Worm (Caenorhabditis elegans) whole organism, late embryonic: Measurements from ENCODE around the gene idpc-2.

Experiments
- C38D4.7 ChIP-seq: fragments of 200-800 bp; sonication (Bioruptor generic); optimal IDR thresholded peaks from 2 replicates; lab custom pipeline; 2018; ENCODE audit warnings: mild to moderate bottlenecking, missing genetic modification characterization, moderate library complexity, missing compliant biosample characterization
- F13H6.1 ChIP-seq: sonication (generic microtip); optimal IDR thresholded peaks from 2 replicates; lab custom pipeline; 2016; ENCODE audit warnings: missing genetic modification characterization, missing compliant biosample characterization
- K02D7.2 ChIP-seq: sonication (generic microtip); optimal IDR thresholded peaks from 2 replicates; lab custom pipeline; 2017; ENCODE audit warnings: mild to moderate bottlenecking, missing genetic modification characterization, missing compliant biosample characterization
- T23F11.4 ChIP-seq: fragments of 200-800 bp; sonication (Bioruptor generic); optimal IDR thresholded peaks from 2 replicates; lab custom pipeline; 2018; ENCODE audit warnings: mild to moderate bottlenecking, missing genetic modification characterization, missing compliant biosample characterization
- ceh-14 ChIP-seq: sonication (generic microtip); optimal IDR thresholded peaks from 2 replicates; lab custom pipeline; 2016; ENCODE audit warnings: missing genotype, missing genetic modification characterization, missing compliant biosample characterization
- ceh-18 ChIP-seq: sonication (generic microtip); optimal IDR thresholded peaks from 2 replicates; lab custom pipeline; 2016; ENCODE audit warnings: missing genetic modification characterization, missing compliant biosample characterization
- ceh-22 ChIP-seq: sonication (generic microtip); optimal IDR thresholded peaks from 2 replicates; lab custom pipeline; 2017; ENCODE audit warnings: missing biosample characterization, missing genetic modification characterization
- ceh-24 ChIP-seq: sonication (generic microtip); optimal IDR thresholded peaks from 2 replicates; lab custom pipeline; 2016; ENCODE audit warnings: mild to moderate bottlenecking, missing genetic modification characterization, missing compliant biosample characterization
- ceh-30 ChIP-seq: fragments of 150-350 bp; optimal IDR thresholded peaks from 2 replicates; lab custom pipeline; 2014; ENCODE audit warnings: missing biosample characterization, missing genetic modification characterization
- ceh-48 ChIP-seq: sonication (generic microtip); optimal IDR thresholded peaks from 2 replicates; lab custom pipeline; 2016; ENCODE audit warnings: missing genetic modification characterization, inconsistent platforms, missing compliant biosample characterization
- dve-1 ChIP-seq: sonication (generic microtip); optimal IDR thresholded peaks from 2 replicates; lab custom pipeline; 2017; ENCODE audit warnings: antibody characterized with exemption, mild to moderate bottlenecking, missing genetic modification characterization, missing compliant biosample characterization
- elt-2 ChIP-seq: sonication (generic microtip); optimal IDR thresholded peaks from 2 replicates; lab custom pipeline; 2016; ENCODE audit warnings: missing genetic modification reagents, missing genetic modification characterization, missing compliant biosample characterization
- elt-4 ChIP-seq: sonication (generic microtip); optimal IDR thresholded peaks from 2 replicates; lab custom pipeline; 2016; ENCODE audit warnings: missing genetic modification characterization, missing compliant biosample characterization
- ets-4 ChIP-seq: sonication (generic microtip); optimal IDR thresholded peaks from 2 replicates; lab custom pipeline; 2016; ENCODE audit warnings: missing genetic modification characterization, missing compliant biosample characterization
- eyg-1 ChIP-seq: sonication (generic microtip); optimal IDR thresholded peaks from 2 replicates; lab custom pipeline; 2016; ENCODE audit warnings: missing genotype, missing genetic modification characterization, missing compliant biosample characterization
- fax-1 ChIP-seq: sonication (generic microtip); optimal IDR thresholded peaks from 2 replicates; lab custom pipeline; 2016; ENCODE audit warnings: missing genotype, missing genetic modification characterization, missing compliant biosample characterization
- fkh-10 ChIP-seq: fragments of 150-350 bp; optimal IDR thresholded peaks from 2 replicates; lab custom pipeline; 2014; ENCODE audit warnings: missing biosample characterization, missing genetic modification reagents, missing genetic modification characterization
- hlh-13 ChIP-seq: fragments of 200-800 bp; sonication (Bioruptor generic); optimal IDR thresholded peaks from 2 replicates; lab custom pipeline; 2018; ENCODE audit warnings: mild to moderate bottlenecking, missing genetic modification characterization, missing compliant biosample characterization
- hlh-30 ChIP-seq: sonication (generic microtip); optimal IDR thresholded peaks from 2 replicates; lab custom pipeline; 2017; ENCODE audit warnings: antibody characterized with exemption, missing genetic modification characterization, missing compliant biosample characterization; ENCODE audit not compliant: insufficient read depth
- hlh-6 ChIP-seq: sonication (generic microtip); optimal IDR thresholded peaks from 2 replicates; lab custom pipeline; 2016; ENCODE audit warnings: missing genotype, missing genetic modification characterization, missing compliant biosample characterization
- hlh-8 ChIP-seq: sonication (generic microtip); optimal IDR thresholded peaks from 2 replicates; lab custom pipeline; 2016; ENCODE audit warnings: missing genotype, missing genetic modification characterization, missing compliant biosample characterization
- lim-6 ChIP-seq: sonication (generic microtip); optimal IDR thresholded peaks from 2 replicates; lab custom pipeline; 2016; ENCODE audit warnings: missing genetic modification characterization, missing compliant biosample characterization
- madf-2 ChIP-seq: sonication (generic microtip); optimal IDR thresholded peaks from 2 replicates; lab custom pipeline; 2017; ENCODE audit warnings: missing genetic modification characterization, missing compliant biosample characterization
- nfya-1 ChIP-seq: sonication (generic microtip); optimal IDR thresholded peaks from 2 replicates; lab custom pipeline; 2017; ENCODE audit warnings: missing genetic modification characterization, mild to moderate bottlenecking, missing compliant biosample characterization, antibody characterized with exemption, moderate library complexity
- nhr-11 ChIP-seq: fragments of 150-350 bp; optimal IDR thresholded peaks from 2 replicates; lab custom pipeline; 2014; ENCODE audit warnings: missing biosample characterization, missing genetic modification characterization
- nhr-232 ChIP-seq: sonication (generic microtip); optimal IDR thresholded peaks from 2 replicates; lab custom pipeline; 2016; ENCODE audit warnings: missing genetic modification characterization, missing compliant biosample characterization
- pax-1 ChIP-seq: fragments of 150-350 bp; optimal IDR thresholded peaks from 2 replicates; lab custom pipeline; 2014; ENCODE audit warnings: missing biosample characterization, missing genetic modification characterization
- pqm-1 ChIP-seq: sonication (generic microtip); optimal IDR thresholded peaks from 2 replicates; lab custom pipeline; 2016; ENCODE audit warnings: missing genetic modification characterization, missing compliant biosample characterization
- rnt-1 ChIP-seq: sonication (generic microtip); optimal IDR thresholded peaks from 2 replicates; lab custom pipeline; 2016; ENCODE audit warnings: missing genetic modification characterization, missing compliant biosample characterization
- tbx-2 ChIP-seq: sonication (generic microtip); optimal IDR thresholded peaks from 2 replicates; lab custom pipeline; 2016; ENCODE audit warnings: missing genetic modification characterization, missing compliant biosample characterization
- tbx-7 ChIP-seq: sonication (generic microtip); optimal IDR thresholded peaks from 2 replicates; lab custom pipeline; 2016; ENCODE audit warnings: missing genotype, missing genetic modification characterization, missing compliant biosample characterization
- ttx-3 ChIP-seq: sonication (generic microtip); optimal IDR thresholded peaks from 2 replicates; lab custom pipeline; 2016; ENCODE audit warnings: missing genetic modification reagents, missing genetic modification characterization, missing compliant biosample characterization
- unc-3 ChIP-seq, 2 experiments: fragments of 200-800 bp in 1 of 2; sonication (Bioruptor generic) in 1 of 2; sonication (generic microtip) in 1 of 2; conservative IDR thresholded peaks in 1 of 2; optimal IDR thresholded peaks in 1 of 2; 2 replicates each; pipeline versions ENCODE4 v1.3.6 to Lab custom; 2016 to 2022; ENCODE audit warnings: missing compliant biosample characterization in 2 of 2, missing genetic modification characterization in 2 of 2, missing genetic modification reagents in 1 of 2
- unc-55 ChIP-seq: sonication (generic microtip); optimal IDR thresholded peaks from 2 replicates; lab custom pipeline; 2017; ENCODE audit warnings: missing biosample characterization, missing genetic modification reagents, missing genetic modification characterization
- zip-5 ChIP-seq: sonication (generic microtip); optimal IDR thresholded peaks from 2 replicates; lab custom pipeline; 2016; ENCODE audit warnings: missing genetic modification characterization, missing compliant biosample characterization
- ztf-16 ChIP-seq: sonication (generic microtip); optimal IDR thresholded peaks from 2 replicates; lab custom pipeline; 2017; ENCODE audit warnings: missing genetic modification characterization, missing compliant biosample characterization

The idpc-2 gene

DNA sequence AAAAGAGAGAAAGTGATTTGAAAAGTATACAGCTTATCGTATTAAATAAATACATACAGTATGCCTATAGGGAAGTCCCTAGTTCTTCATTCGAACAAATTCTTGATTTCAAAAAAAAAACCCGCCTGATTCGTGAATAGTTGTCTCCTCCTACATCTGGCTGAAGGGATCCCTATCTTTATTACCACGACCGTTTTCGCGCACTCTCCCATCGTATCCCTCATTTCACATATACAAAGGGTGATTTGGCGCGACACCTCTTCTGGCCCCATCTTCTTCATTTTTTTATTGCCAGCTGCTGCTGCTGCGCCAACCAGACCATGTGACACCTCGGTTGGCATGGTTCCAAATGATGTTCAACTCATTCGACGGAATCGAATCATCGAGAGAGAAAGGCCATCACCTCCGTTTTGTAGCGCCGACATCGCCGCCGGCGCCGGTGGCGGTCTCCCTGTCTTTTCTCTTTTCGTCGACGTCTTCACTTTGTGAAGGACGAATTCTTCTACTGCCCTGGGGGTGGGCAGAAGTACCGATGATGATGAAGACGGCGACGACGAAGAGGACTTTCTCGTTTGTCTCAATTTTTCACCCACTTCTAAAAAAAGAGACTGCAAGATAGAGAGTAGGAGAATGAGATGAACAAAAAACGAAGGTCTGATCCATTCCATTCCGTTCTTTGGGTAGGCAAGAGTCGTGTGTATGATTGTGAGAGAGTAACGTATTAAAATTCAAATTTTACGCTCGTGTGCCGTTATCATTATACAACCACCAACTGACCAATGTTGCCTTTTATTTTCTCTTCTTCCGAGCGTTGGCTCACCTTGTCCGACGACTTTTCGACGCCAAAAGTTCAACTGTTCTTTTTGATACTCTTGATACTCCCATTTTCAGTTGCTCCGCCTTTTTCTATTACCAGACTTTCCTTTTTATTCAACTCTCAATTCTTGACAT, 41.2 kb upstream of the idpc-2 start:
- TF ChIP-seq fkh-10 (GFP tag; lab: Kevin White, UChicago) (no peak), tbx-2 (tag; lab: Kevin White, UChicago) (peak; percentile 9), hlh-30 (tag; lab: Kevin White, UChicago) (peak; percentile 7), ceh-30 (tag; lab: Kevin White, UChicago) (no peak)

DNA sequence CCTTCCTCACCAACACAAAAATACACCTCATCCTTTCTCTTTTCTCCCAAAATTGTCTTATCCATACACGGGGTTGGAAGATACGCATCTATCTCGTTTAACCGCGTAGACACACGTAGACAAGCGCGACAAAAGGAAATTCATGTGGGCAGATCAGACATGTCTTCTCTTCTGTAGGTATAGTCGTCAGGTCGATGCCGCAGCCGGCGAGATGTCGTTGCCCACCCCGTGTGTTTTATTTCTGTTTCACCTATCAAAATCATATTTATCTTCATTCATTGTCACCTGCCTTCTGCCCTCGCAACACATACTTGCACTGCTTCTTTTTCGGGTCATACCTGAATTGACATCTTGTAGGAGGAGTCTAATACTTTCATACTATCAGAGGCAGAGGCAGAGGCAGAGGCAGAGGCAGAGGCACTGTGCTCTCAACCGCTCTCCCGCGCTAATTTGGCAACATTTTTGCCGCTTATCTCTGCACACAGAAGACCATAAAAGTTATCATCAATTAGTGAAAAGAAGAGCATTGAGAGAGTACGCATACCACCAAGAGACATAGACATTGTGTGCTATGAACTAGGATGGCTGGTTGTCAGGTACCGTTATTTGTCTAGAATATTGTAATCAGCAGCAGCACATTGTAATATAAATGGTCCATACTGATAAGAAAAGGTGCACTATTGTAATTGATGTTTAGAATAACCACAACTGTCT, 40.3 kb upstream of the idpc-2 start:
- no peak for TF ChIP-seq dve-1 (tag; lab: Kevin White, UChicago)
- TF ChIP-seq hlh-13 (GFP tag; lab: Kevin White, UChicago), result no peak
- TF ChIP-seq tbx-2 (tag; lab: Kevin White, UChicago), result no peak
- peak; percentile 37 for TF ChIP-seq pqm-1
- TF ChIP-seq fax-1 (tag; lab: Kevin White, UChicago), result no peak
- peak; percentile 98 for TF ChIP-seq elt-2 (tag; lab: Kevin White, UChicago)
- TF ChIP-seq ttx-3, result no peak
- TF ChIP-seq rnt-1 (tag; lab: Kevin White, UChicago), result peak; percentile 22
- TF ChIP-seq, all 69 proteins: peak for 3

DNA sequence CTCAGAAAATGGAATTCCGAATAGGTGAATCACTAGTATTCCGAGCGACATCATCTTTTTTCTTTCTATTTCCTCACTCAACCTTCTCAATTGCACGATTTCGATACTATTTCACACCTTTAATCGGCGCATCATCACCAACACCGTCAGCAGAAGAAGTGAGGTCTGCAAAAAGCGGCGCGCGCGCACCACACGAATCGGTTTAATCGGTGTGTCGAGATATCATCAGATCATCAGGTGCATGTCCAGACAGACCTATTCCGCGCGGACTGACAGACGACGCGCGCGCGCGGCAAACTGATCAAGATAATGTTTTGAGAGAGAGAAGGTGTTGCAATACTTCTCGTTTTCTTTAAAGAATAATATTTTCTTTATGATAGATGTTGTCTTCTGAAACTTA, 39.4 kb upstream of the idpc-2 start:
- no peak for TF ChIP-seq tbx-7 (tag; lab: Kevin White, UChicago)
- TF ChIP-seq rnt-1 (tag; lab: Kevin White, UChicago), result peak; percentile 20
- no peak for TF ChIP-seq unc-3 (GFP tag; conservative IDR thresholded peaks at IDR 0.05; lab: Robert Waterston, UW)
- no peak for TF ChIP-seq unc-3 (tag; optimal IDR thresholded peaks at IDR 0.05; lab: Kevin White, UChicago)
- no peak for TF ChIP-seq nfya-1 (tag; lab: Kevin White, UChicago)
- TF ChIP-seq, all 69 proteins: peak for 1

DNA sequence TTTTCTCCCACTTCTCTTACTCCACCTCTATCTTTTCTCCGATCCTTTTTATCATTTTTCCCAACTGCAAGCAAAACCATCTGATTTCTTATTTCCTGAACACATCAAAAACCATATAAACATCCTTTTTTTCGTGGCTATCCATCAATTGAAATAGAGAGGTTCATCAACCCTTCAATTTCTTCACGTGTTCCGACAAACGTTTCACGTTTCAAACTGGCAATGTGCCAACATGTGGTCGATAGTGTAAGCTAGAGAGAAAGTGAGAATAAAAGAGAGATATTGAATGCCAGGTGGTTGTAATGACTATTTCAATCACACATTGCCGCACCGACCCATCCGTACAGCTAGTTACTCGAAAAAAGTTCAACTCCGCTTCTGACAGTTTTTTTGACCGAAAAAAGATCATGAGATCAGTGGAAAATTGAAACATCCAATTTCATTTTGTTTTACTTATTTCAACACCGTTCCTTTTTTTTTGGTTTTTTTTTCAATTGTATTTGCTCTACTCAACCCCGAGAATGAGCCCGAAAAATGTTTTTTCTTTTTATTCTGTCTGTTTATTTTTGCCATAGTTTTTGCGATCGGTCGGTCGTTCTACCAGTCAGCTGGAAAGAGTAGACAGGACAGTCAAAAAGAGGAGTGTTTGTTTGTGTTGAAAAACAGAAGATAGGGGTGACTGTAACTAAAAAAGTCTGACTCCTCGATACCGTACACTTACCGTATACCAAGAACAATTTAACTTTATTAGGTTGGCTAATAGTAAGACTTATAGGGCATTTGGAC, 37.7 kb upstream of the idpc-2 start:
- TF ChIP-seq rnt-1 (tag; lab: Kevin White, UChicago) (peak; percentile 56), eyg-1 (tag; lab: Kevin White, UChicago) (no peak), ceh-18 (tag; lab: Kevin White, UChicago) (peak; percentile 49), ets-4 (tag; lab: Kevin White, UChicago) (no peak), C38D4.7 (GFP tag; lab: Kevin White, UChicago) (no peak), ceh-24 (tag; lab: Kevin White, UChicago) (no peak), unc-55 (GFP tag; lab: Kevin White, UChicago) (peak; percentile 37), hlh-8 (tag; lab: Kevin White, UChicago) (peak; percentile 34), fax-1 (tag; lab: Kevin White, UChicago) (no peak), ceh-48 (no peak), ttx-3 (no peak), hlh-30 (tag; lab: Kevin White, UChicago) (no peak), pax-1 (no peak)

ce11 chrV:8657911-8658310, 36.8 kb upstream of the idpc-2 start:
- TF ChIP-seq K02D7.2, result no peak
- TF ChIP-seq madf-2, result no peak
- TF ChIP-seq elt-4 (tag; lab: Kevin White, UChicago), result no peak
- TF ChIP-seq ztf-16 (tag; lab: Kevin White, UChicago), result no peak
- no peak for TF ChIP-seq nhr-232 (tag; lab: Kevin White, UChicago)
- no peak for TF ChIP-seq rnt-1 (tag; lab: Kevin White, UChicago)
- TF ChIP-seq nhr-11 (tag; lab: Kevin White, UChicago), result no peak
- TF ChIP-seq unc-3 (GFP tag; conservative IDR thresholded peaks at IDR 0.05; lab: Robert Waterston, UW), result no peak
- no peak for TF ChIP-seq unc-3 (tag; optimal IDR thresholded peaks at IDR 0.05; lab: Kevin White, UChicago)
- no peak for TF ChIP-seq hlh-30 (tag; lab: Kevin White, UChicago)
- no peak for TF ChIP-seq ceh-22 (tag; lab: Kevin White, UChicago)
- no peak for TF ChIP-seq tbx-2 (tag; lab: Kevin White, UChicago)
- TF ChIP-seq lim-6 (tag; lab: Kevin White, UChicago), result no peak
- no peak for TF ChIP-seq F13H6.1 (tag; lab: Kevin White, UChicago)
- no peak for TF ChIP-seq hlh-6 (tag; lab: Kevin White, UChicago)
- no peak for TF ChIP-seq T23F11.4 (GFP tag; lab: Kevin White, UChicago)
- no peak for TF ChIP-seq zip-5 (tag; lab: Kevin White, UChicago)
- TF ChIP-seq ceh-14 (tag; lab: Kevin White, UChicago), result no peak
